Fruit fly (Drosophila melanogaster) whole organism, wandering third instar larva: ENCODE results near the gene Mesh1.

Experiments
- Abd-B ChIP-seq: fragments of >200 bp; optimal IDR thresholded peaks from 2 replicates; lab custom pipeline; 2017; ENCODE audit warnings: missing biosample characterization, missing genetic modification characterization
- CG32264 ChIP-seq: fragments of 200-800 bp; sonication (Bioruptor generic); optimal IDR thresholded peaks from 2 replicates; lab custom pipeline; 2016; ENCODE audit warnings: missing biosample characterization, missing genetic modification characterization
- CG9705 ChIP-seq: fragments of 200-800 bp; sonication (Bioruptor generic); optimal IDR thresholded peaks from 2 replicates; lab custom pipeline; 2018; ENCODE audit warnings: missing biosample characterization, mild to moderate bottlenecking, missing genetic modification characterization
- CrebA ChIP-seq: fragments of 200-800 bp; sonication (Bioruptor generic); optimal IDR thresholded peaks from 2 replicates; lab custom pipeline; 2016; ENCODE audit warnings: missing biosample characterization, mild to moderate bottlenecking, missing genetic modification characterization, borderline replicate concordance
- Dfd ChIP-seq: fragments of >200 bp; optimal IDR thresholded peaks from 2 replicates; lab custom pipeline; 2017; ENCODE audit warnings: missing biosample characterization, missing genetic modification characterization
- Dif ChIP-seq: fragments of 200-275, 200-300 bp; sonication (Bioruptor generic); optimal IDR thresholded peaks from 2 replicates; lab custom pipeline; 2018; ENCODE audit warnings: missing biosample characterization, missing genetic modification characterization; ENCODE audit not compliant: partially characterized antibody
- GATAd ChIP-seq: sonication (Bioruptor generic); optimal IDR thresholded peaks from 2 replicates; lab custom pipeline; 2016; ENCODE audit warnings: missing biosample characterization, missing genetic modification characterization
- HLH106 ChIP-seq: fragments of 200-800 bp; optimal IDR thresholded peaks from 3 replicates; lab custom pipeline; 2019; ENCODE audit warnings: missing biosample characterization, mild to moderate bottlenecking, missing genetic modification characterization, moderate library complexity
- Hnf4 ChIP-seq: fragments of 200-800 bp; sonication (Bioruptor generic); optimal IDR thresholded peaks from 2 replicates; lab custom pipeline; 2016; ENCODE audit warnings: missing biosample characterization, mild to moderate bottlenecking, missing genetic modification characterization
- Hr78 ChIP-seq: fragments of >200 bp; optimal IDR thresholded peaks from 2 replicates; lab custom pipeline; 2017; ENCODE audit warnings: missing biosample characterization, missing genetic modification characterization
- Hr83 ChIP-seq: fragments of 200-300 bp; sonication (Bioruptor generic); optimal IDR thresholded peaks from 2 replicates; lab custom pipeline; 2016; ENCODE audit warnings: missing biosample characterization, mild to moderate bottlenecking, missing genetic modification characterization, moderate library complexity; ENCODE audit not compliant: poor library complexity, severe bottlenecking
- Jra ChIP-seq: sonication (Bioruptor generic); optimal IDR thresholded peaks from 2 replicates; lab custom pipeline; 2016; ENCODE audit warnings: missing biosample characterization, missing genetic modification characterization
- Mio ChIP-seq: sonication (Bioruptor generic); optimal IDR thresholded peaks from 2 replicates; lab custom pipeline; 2016; ENCODE audit warnings: missing biosample characterization, missing genetic modification characterization
- Myc ChIP-seq: fragments of >200 bp; optimal IDR thresholded peaks from 2 replicates; lab custom pipeline; 2017
- N ChIP-seq: fragments of >200 bp; optimal IDR thresholded peaks from 2 replicates; lab custom pipeline; 2018; ENCODE audit warnings: missing biosample characterization, missing external identifiers, missing genetic modification characterization
- OdsH ChIP-seq: fragments of 200-800 bp; sonication (Bioruptor generic); optimal IDR thresholded peaks from 2 replicates; lab custom pipeline; 2016; ENCODE audit warnings: missing biosample characterization, mild to moderate bottlenecking, missing genetic modification characterization
- Rel ChIP-seq, 2 experiments: fragments of 200-800 bp; sonication (Bioruptor generic) in 1 of 2; optimal IDR thresholded peaks; 2 replicates in 1 of 2; 3 replicates in 1 of 2; lab custom pipeline; 2016 to 2019; ENCODE audit warnings: mild to moderate bottlenecking in 2 of 2, missing biosample characterization in 2 of 2, missing genetic modification characterization in 2 of 2, moderate library complexity in 1 of 2
- Sp1 ChIP-seq: fragments of 200-800 bp; sonication (Bioruptor generic); optimal IDR thresholded peaks from 3 replicates; lab custom pipeline; 2019; ENCODE audit warnings: missing biosample characterization, mild to moderate bottlenecking, missing genetic modification characterization, moderate library complexity
- Vsx2 ChIP-seq: fragments of 200-300, 225-300 bp; sonication (Bioruptor generic); optimal IDR thresholded peaks from 2 replicates; lab custom pipeline; 2018; ENCODE audit warnings: missing biosample characterization, missing genetic modification characterization; ENCODE audit not compliant: partially characterized antibody
- br ChIP-seq: fragments of 200-800 bp; sonication (Bioruptor generic); optimal IDR thresholded peaks from 2 replicates; lab custom pipeline; 2016; ENCODE audit warnings: missing biosample characterization, missing genetic modification characterization
- brk ChIP-seq: fragments of 200-800 bp; sonication (Bioruptor generic); optimal IDR thresholded peaks from 2 replicates; lab custom pipeline; 2016; ENCODE audit warnings: missing biosample characterization, mild to moderate bottlenecking, missing genetic modification characterization
- dl ChIP-seq, 2 experiments: fragments of 175-275, 200-275 bp in 1 of 2; fragments of 200-275 bp in 1 of 2; sonication (Bioruptor generic); optimal IDR thresholded peaks; lab custom pipeline; 2018; ENCODE audit warnings: mild to moderate bottlenecking in 2 of 2, missing biosample characterization in 2 of 2, missing genetic modification characterization in 2 of 2, moderate library complexity in 2 of 2; ENCODE audit not compliant: partially characterized antibody in 2 of 2, insufficient read depth in 1 of 2
- dmrt93B ChIP-seq: fragments of 200-800 bp; sonication (Bioruptor generic); optimal IDR thresholded peaks from 2 replicates; lab custom pipeline; 2018; ENCODE audit warnings: missing biosample characterization, mild to moderate bottlenecking, missing genetic modification characterization
- dsf ChIP-seq: sonication (Bioruptor generic); optimal IDR thresholded peaks from 2 replicates; lab custom pipeline; 2016; ENCODE audit warnings: missing biosample characterization, missing genetic modification characterization, borderline replicate concordance
- ey ChIP-seq: fragments of 200-800 bp; sonication (Bioruptor generic); optimal IDR thresholded peaks from 2 replicates; lab custom pipeline; 2016; ENCODE audit warnings: missing biosample characterization, missing genetic modification characterization
- foxo ChIP-seq, 2 experiments: fragments of 200-800 bp; sonication (Bioruptor generic); optimal IDR thresholded peaks; 2 replicates in 1 of 2; 3 replicates in 1 of 2; lab custom pipeline; 2016 to 2017; ENCODE audit warnings: missing biosample characterization in 2 of 2, missing genetic modification characterization in 2 of 2
- fru ChIP-seq: fragments of 200-800 bp; sonication (Bioruptor generic); optimal IDR thresholded peaks from 3 replicates; lab custom pipeline; 2016; ENCODE audit warnings: missing biosample characterization, mild to moderate bottlenecking, missing genetic modification characterization
- h ChIP-seq: fragments of 200-800 bp; sonication (Bioruptor generic); optimal IDR thresholded peaks from 3 replicates; lab custom pipeline; 2016; ENCODE audit warnings: missing biosample characterization, mild to moderate bottlenecking, missing genetic modification characterization
- jim ChIP-seq: fragments of 175-275, 200-325 bp; sonication (Bioruptor generic); optimal IDR thresholded peaks from 2 replicates; lab custom pipeline; 2016; ENCODE audit warnings: missing biosample characterization, mild to moderate bottlenecking, missing genetic modification characterization
- lola ChIP-seq: fragments of >200 bp; optimal IDR thresholded peaks from 2 replicates; lab custom pipeline; 2017; ENCODE audit warnings: missing biosample characterization, missing genetic modification characterization
- pan ChIP-seq: fragments of >200 bp; optimal IDR thresholded peaks from 2 replicates; lab custom pipeline; 2017
- psq ChIP-seq: fragments of 200-800 bp; sonication (Bioruptor generic); optimal IDR thresholded peaks from 3 replicates; lab custom pipeline; 2017; ENCODE audit warnings: missing biosample characterization, mild to moderate bottlenecking, missing genetic modification characterization, moderate library complexity
- rgr ChIP-seq: fragments of 200-800 bp; sonication (Bioruptor generic); optimal IDR thresholded peaks from 3 replicates; lab custom pipeline; 2016; ENCODE audit warnings: missing biosample characterization, mild to moderate bottlenecking, missing genetic modification characterization
- sage ChIP-seq: fragments of 200-800 bp; sonication (Bioruptor generic); optimal IDR thresholded peaks from 2 replicates; lab custom pipeline; 2016; ENCODE audit warnings: missing biosample characterization, mild to moderate bottlenecking, missing genetic modification characterization
- sv ChIP-seq: fragments of 200-800 bp; sonication (Bioruptor generic); optimal IDR thresholded peaks from 3 replicates; lab custom pipeline; 2016; ENCODE audit warnings: missing biosample characterization, missing genetic modification characterization
- tai ChIP-seq: sonication (Bioruptor generic); optimal IDR thresholded peaks from 2 replicates; lab custom pipeline; 2016; ENCODE audit warnings: missing biosample characterization, missing genetic modification characterization
- usp ChIP-seq: fragments of >200 bp; optimal IDR thresholded peaks from 2 replicates; lab custom pipeline; 2017; ENCODE audit warnings: missing biosample characterization, missing genetic modification characterization
- woc ChIP-seq: sonication (Bioruptor generic); optimal IDR thresholded peaks from 2 replicates; lab custom pipeline; 2016; ENCODE audit warnings: missing biosample characterization, mild to moderate bottlenecking, missing genetic modification characterization

Gene Mesh1

dm6 chr3R:29164930-29165693 lies 37.2 kb downstream of the Mesh1 start, which contains the start of gene CG11898:
CG11898 (plus strand) TSS chr3R:29165643.
- TF ChIP-seq jim (GFP tag; lab: Kevin White, UChicago) (no peak), tai (no peak), usp (GFP tag; lab: Kevin White, UChicago) (no peak), h (peak; percentile 78), dl (GFP tag; optimal IDR thresholded peaks at IDR 0.05; lab: Kevin White, UChicago; ENCODE audit: insufficient read depth in 1 of 2, partially characterized antibody in 2 of 2) (no peak), Dfd (no peak), Vsx2 (GFP tag; lab: Kevin White, UChicago) (no peak), rgr (peak; percentile 64), foxo (GFP tag; optimal IDR thresholded peaks at IDR 0.05; lab: Kevin White, UChicago) (peak in 1 of 2 experiments; percentile 62), OdsH (peak; percentile 35), ey (peak; percentile 54), lola (no peak), Hnf4 (GFP tag; lab: Kevin White, UChicago) (no peak), N (GFP tag; lab: Kevin White, UChicago) (no peak), CrebA (GFP tag; lab: Kevin White, UChicago) (no peak), dmrt93B (no peak), br (GFP tag; lab: Kevin White, UChicago) (peak; percentile 67), Abd-B (no peak), HLH106 (peak; percentile 40), pan (no peak), GATAd (GFP tag; lab: Kevin White, UChicago) (no peak), Mio (no peak), dsf (GFP tag; lab: Kevin White, UChicago) (no peak), woc (GFP tag; lab: Kevin White, UChicago) (no peak), sv (GFP tag; lab: Kevin White, UChicago) (no peak), psq (GFP tag; lab: Kevin White, UChicago) (peak; percentile 16), sage (GFP tag; lab: Kevin White, UChicago) (no peak), Myc (lab: Kevin White, UChicago) (no peak), CG9705 (no peak), brk (no peak), Jra (GFP tag; lab: Kevin White, UChicago) (no peak), CG32264 (GFP tag; lab: Kevin White, UChicago) (no peak), Dif (GFP tag; lab: Kevin White, UChicago) (no peak), Hr83 (no peak), Hr78 (GFP tag; lab: Kevin White, UChicago) (no peak), Rel (GFP tag; optimal IDR thresholded peaks at IDR 0.05; lab: Kevin White, UChicago) (no peak), Rel (tag; optimal IDR thresholded peaks at IDR 0.05; lab: Kevin White, UChicago) (no peak), fru (GFP tag; lab: Kevin White, UChicago) (peak; percentile 77), Sp1 (GFP tag; lab: Kevin White, UChicago) (no peak)

dm6 chr3R:29159620-29160019 lies 42.7 kb downstream of the Mesh1 start:
- TF ChIP-seq Rel (GFP tag; optimal IDR thresholded peaks at IDR 0.05; lab: Kevin White, UChicago) (no peak), Rel (tag; optimal IDR thresholded peaks at IDR 0.05; lab: Kevin White, UChicago) (peak; percentile 85), lola (no peak), psq (GFP tag; lab: Kevin White, UChicago) (no peak), pan (no peak)
- TF ChIP-seq, all 38 proteins: peak for 1

dm6 chr3R:29158721-29159120 lies 43.6 kb downstream of the Mesh1 start:
- TF ChIP-seq tai (no peak), sage (GFP tag; lab: Kevin White, UChicago) (no peak), pan (no peak), Dfd (no peak), lola (no peak), Sp1 (GFP tag; lab: Kevin White, UChicago) (no peak), Jra (GFP tag; lab: Kevin White, UChicago) (no peak), fru (GFP tag; lab: Kevin White, UChicago) (no peak)
- TF ChIP-seq, all 38 proteins: peak for 0
